Fruit fly (Drosophila melanogaster): ENCODE measurements around the gene CG6724.

The CG6724 gene

DNA sequence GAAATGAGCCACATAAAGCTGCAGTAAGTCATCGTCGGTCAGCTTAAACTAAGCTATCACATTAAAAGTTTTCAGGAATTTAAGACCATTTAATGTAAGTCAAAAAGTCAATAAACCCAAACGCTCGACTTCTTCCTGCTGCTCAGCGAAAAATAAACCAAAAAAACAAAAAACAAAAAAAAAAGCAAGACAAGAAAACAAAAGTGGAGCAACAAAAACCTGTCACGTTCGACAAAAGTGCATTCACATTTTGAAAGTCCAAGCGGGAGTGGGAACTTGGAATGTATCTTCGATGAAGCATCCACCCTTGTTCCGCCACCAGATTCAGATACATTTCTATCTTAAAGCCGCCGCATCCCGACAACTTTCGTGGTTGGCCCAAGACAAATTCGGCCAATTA, 24.3 kb upstream of the CG6724 start:
- TF ChIP-seq rn (GFP tag; IDR thresholded peaks at IDR 0.05) = no peak
- TF ChIP-seq CG32121 (GFP tag; IDR thresholded peaks at IDR 0.05) = no peak
- no peak for TF ChIP-seq fd96Ca (GFP tag; IDR thresholded peaks at IDR 0.05)
- peak; percentile 42 for TF ChIP-seq Pif1B (GFP tag; optimal IDR thresholded peaks at IDR 0.05)
- TF ChIP-seq CG15710 (tag; optimal IDR thresholded peaks at IDR 0.05) = peak; percentile 36
- no peak for TF ChIP-seq CG17806 (tag; optimal IDR thresholded peaks at IDR 0.05)
- TF ChIP-seq Snoo (tag; optimal IDR thresholded peaks at IDR 0.05) = peak; percentile 9
- TF ChIP-seq EcR (GFP tag; optimal IDR thresholded peaks at IDR 0.05) = peak; percentile 46
- TF ChIP-seq CG8159 (tag; optimal IDR thresholded peaks at IDR 0.05) = peak; percentile 35
- TF ChIP-seq gl (tag; optimal IDR thresholded peaks at IDR 0.05) = peak; percentile 56
- peak; percentile 29 for TF ChIP-seq Pif1A (GFP tag; optimal IDR thresholded peaks at IDR 0.05)

DNA sequence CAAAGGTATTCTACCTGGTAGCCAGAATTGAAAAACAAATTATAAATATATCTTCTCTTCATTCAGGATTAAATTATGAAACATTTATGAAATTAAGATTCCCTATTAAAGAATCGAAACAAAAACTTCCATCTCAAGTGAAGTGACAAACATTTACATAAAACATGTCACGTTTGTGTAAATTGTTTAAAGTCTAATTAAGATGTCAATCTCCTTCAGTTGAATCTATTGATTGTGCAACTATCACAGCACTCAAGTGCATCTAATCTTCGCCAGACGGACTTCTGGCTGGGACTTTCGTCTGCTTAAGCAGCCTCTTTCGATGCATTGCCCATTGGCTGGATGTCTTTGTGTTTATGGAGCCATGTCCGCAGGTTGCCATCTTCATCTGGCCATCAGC, 22.3 kb upstream of the CG6724 start:
- no peak for TF ChIP-seq Snoo (tag; optimal IDR thresholded peaks at IDR 0.05)
- peak; percentile 46 for TF ChIP-seq CG9948 (tag; optimal IDR thresholded peaks at IDR 0.05)
- TF ChIP-seq CG14655 (GFP tag; optimal IDR thresholded peaks at IDR 0.05) = peak; percentile 53

DNA sequence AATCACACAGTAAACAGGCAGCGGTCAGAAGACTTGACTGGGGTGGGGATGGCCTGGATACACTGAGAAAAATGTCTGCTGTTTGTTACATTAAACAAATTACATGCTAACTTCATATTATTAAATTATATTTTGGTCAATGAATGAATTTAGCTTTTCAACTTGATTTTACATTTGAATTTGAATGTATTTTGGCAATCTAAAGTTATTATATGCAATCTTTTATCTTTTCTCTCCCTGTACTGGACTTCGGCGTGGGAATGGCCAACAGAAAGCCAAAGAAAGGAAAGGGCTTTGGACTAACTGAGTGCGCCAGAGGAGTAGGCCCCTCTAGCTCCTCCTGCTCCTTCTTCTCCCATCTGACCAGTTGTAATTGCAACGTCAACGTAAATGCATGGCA, 21.6 kb upstream of the CG6724 start:
- TF ChIP-seq CG9948 (tag; optimal IDR thresholded peaks at IDR 0.05) (peak; percentile 58), gl (tag; optimal IDR thresholded peaks at IDR 0.05) (peak; percentile 29), CG32121 (GFP tag; IDR thresholded peaks at IDR 0.05) (no peak), rn (GFP tag; IDR thresholded peaks at IDR 0.05) (no peak), Pif1B (GFP tag; optimal IDR thresholded peaks at IDR 0.05) (peak; percentile 57), EcR (GFP tag; optimal IDR thresholded peaks at IDR 0.05) (peak; percentile 11), CG12605 (GFP tag; IDR thresholded peaks at IDR 0.05) (no peak; the same call in 1 of the 2 replicates), fd96Ca (GFP tag; IDR thresholded peaks at IDR 0.05) (peak; percentile 57; the same call in 1 of the 3 replicates), CG15710 (tag; optimal IDR thresholded peaks at IDR 0.05) (peak; percentile 49), D1 (tag; optimal IDR thresholded peaks at IDR 0.05) (no peak), CG4496 (GFP tag; IDR thresholded peaks at IDR 0.05) (no peak; the same call in 2 of the 3 replicates), CG13204 (GFP tag; optimal IDR thresholded peaks at IDR 0.05) (no peak), CG10348 (GFP tag; IDR thresholded peaks at IDR 0.05) (no peak), CG17806 (tag; optimal IDR thresholded peaks at IDR 0.05) (peak; percentile 66), Ets98B (GFP tag; IDR thresholded peaks at IDR 0.05) (no peak), CG8159 (tag; optimal IDR thresholded peaks at IDR 0.05) (peak; percentile 44), Pif1A (GFP tag; optimal IDR thresholded peaks at IDR 0.05) (peak; percentile 71), Snoo (tag; optimal IDR thresholded peaks at IDR 0.05) (peak; percentile 76), CG34367 (tag; optimal IDR thresholded peaks at IDR 0.05) (peak; percentile 18), CG8301 (tag; optimal IDR thresholded peaks at IDR 0.05) (peak; percentile 38), CG14655 (GFP tag; optimal IDR thresholded peaks at IDR 0.05) (peak; percentile 66)

DNA sequence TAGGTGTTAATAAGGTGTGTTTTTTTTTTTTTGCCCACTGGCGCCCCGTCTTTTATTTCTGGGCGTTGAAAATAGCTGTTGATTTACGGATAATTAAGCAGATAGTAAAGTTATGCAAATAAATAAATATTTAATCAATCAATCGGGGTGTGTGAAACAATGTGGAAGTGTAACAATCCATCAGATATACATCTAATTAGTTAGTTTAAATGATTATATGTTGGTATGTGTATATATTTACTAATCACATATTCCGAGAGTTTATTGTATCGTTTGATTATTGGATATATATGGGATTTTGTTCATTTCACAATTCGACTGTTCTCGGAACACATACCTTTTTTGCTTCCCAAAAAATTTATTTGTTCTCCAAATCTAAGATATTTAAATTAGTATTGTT, 20.2 kb upstream of the CG6724 start, which contains the start of gene CG31870:
CG31870 (plus strand) TSS at position 301 of the 400 bp plus-strand sequence.
- no peak for TF ChIP-seq CG12605 (GFP tag; IDR thresholded peaks at IDR 0.05)
- TF ChIP-seq CG14655 (GFP tag; optimal IDR thresholded peaks at IDR 0.05) = no peak
- no peak for TF ChIP-seq Snoo (tag; optimal IDR thresholded peaks at IDR 0.05)
- TF ChIP-seq CG8159 (tag; optimal IDR thresholded peaks at IDR 0.05) = no peak
- TF ChIP-seq gl (tag; optimal IDR thresholded peaks at IDR 0.05) = no peak
- no peak for TF ChIP-seq rn (GFP tag; IDR thresholded peaks at IDR 0.05)
- no peak for TF ChIP-seq Pif1B (GFP tag; optimal IDR thresholded peaks at IDR 0.05)
- TF ChIP-seq CG13204 (GFP tag; optimal IDR thresholded peaks at IDR 0.05) = no peak
- TF ChIP-seq CG8301 (tag; optimal IDR thresholded peaks at IDR 0.05) = no peak
- TF ChIP-seq CG4496 (GFP tag; IDR thresholded peaks at IDR 0.05) = no peak
- TF ChIP-seq CG10348 (GFP tag; IDR thresholded peaks at IDR 0.05) = no peak
- no peak for TF ChIP-seq CG9948 (tag; optimal IDR thresholded peaks at IDR 0.05)

- TF ChIP-seq fd96Ca (GFP tag; IDR thresholded peaks at IDR 0.05) (no peak), CG4496 (GFP tag; IDR thresholded peaks at IDR 0.05) (no peak), CG34367 (tag; optimal IDR thresholded peaks at IDR 0.05) (no peak)
These were observed 11.5 kb upstream of the CG6724 start for dm6 chr2L:10781252-10781651.

DNA sequence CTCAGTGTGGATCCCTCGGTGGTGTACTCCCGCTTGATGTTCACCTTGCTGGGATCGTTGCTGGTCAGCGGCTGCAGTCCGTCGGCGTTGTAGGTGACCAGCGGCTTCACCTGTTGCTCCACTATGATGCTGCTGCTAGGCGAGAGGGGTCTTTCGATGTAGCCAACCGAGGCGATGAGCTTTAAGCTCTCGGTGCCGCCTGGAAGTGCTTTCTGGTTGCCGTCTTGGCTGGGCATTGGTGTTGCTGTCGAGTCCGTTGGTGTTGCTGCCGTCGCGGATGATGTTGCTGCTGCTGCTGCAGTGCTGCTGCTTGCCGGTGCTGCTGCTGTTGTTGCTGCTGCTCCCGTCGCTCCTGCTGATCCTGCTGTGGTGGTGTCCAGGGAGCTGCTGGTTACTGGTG, 4.3 kb upstream of the CG6724 start:
- TF ChIP-seq Pif1B (GFP tag; optimal IDR thresholded peaks at IDR 0.05) (no peak), CG12605 (GFP tag; IDR thresholded peaks at IDR 0.05) (peak; percentile 42; the same call in 1 of the 2 replicates), CG4496 (GFP tag; IDR thresholded peaks at IDR 0.05) (peak; percentile 33; the same call in 1 of the 3 replicates), CG8301 (tag; optimal IDR thresholded peaks at IDR 0.05) (no peak)

- TF ChIP-seq CG17806 (tag; optimal IDR thresholded peaks at IDR 0.05) (no peak), CG10348 (GFP tag; IDR thresholded peaks at IDR 0.05) (no peak)
These were observed 816 bp upstream of the CG6724 start, which contains the start of gene CG17127 for dm6 chr2L:10770568-10770967. CG17127 (plus strand) TSS chr2L:10770868.

Measured in whole organism, pupa.